Worm (Caenorhabditis elegans): ENCODE data around the gene C49C8.5.

Gene C49C8.5

ce11 chrIV:8668635-8669034, 15.2 kb upstream of the C49C8.5 start, which contains the start of gene cdh-5:
Gene cdh-5, plus strand, starts transcription at chrIV:8668935.
- TF ChIP-seq T22C8.4 (GFP tag; IDR thresholded peaks at IDR 0.05), result no peak
- no peak for TF ChIP-seq flt-1 (GFP tag; IDR thresholded peaks at IDR 0.05)
- TF ChIP-seq ztf-29 (GFP tag; IDR thresholded peaks at IDR 0.05), result no peak
- TF ChIP-seq klf-2 (GFP tag; conservative IDR thresholded peaks at IDR 0.05), result no peak
- TF ChIP-seq med-1 (GFP tag; optimal IDR thresholded peaks at IDR 0.05; ENCODE audit: insufficient read depth), result no peak
- TF ChIP-seq ref-1 (GFP tag; conservative IDR thresholded peaks at IDR 0.05), result no peak
- TF ChIP-seq tab-1 (GFP tag; IDR thresholded peaks at IDR 0.05), result no peak
- no peak for TF ChIP-seq ztf-23 (GFP tag; IDR thresholded peaks at IDR 0.05)
- TF ChIP-seq cog-1 (tag; optimal IDR thresholded peaks at IDR 0.05), result no peak

DNA sequence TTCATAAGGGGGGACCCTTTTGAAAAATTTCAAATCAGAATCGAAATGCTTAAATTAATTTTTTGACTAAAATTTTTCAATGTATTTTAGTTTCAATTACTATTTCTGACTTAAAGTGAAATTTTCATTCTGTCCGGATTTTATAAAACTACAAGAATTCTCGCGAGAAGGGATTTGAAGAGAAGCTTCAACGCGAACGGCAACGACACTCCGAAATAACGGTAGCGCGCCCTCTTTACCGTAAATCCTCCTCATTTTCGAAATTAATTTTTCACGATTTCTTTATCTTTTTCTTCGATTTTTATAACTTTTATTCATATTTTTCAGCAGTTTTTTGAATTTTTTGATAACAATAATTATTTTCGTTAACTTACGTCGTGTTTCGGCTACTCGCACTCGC, 12.3 kb upstream of the C49C8.5 start:
- TF ChIP-seq klf-2 (GFP tag; conservative IDR thresholded peaks at IDR 0.05) (no peak), flt-1 (GFP tag; IDR thresholded peaks at IDR 0.05) (no peak), ref-1 (GFP tag; conservative IDR thresholded peaks at IDR 0.05) (no peak), med-1 (GFP tag; optimal IDR thresholded peaks at IDR 0.05; ENCODE audit: insufficient read depth) (no peak), ztf-29 (GFP tag; IDR thresholded peaks at IDR 0.05) (no peak), tab-1 (GFP tag; IDR thresholded peaks at IDR 0.05) (no peak), T22C8.4 (GFP tag; IDR thresholded peaks at IDR 0.05) (no peak), cog-1 (tag; optimal IDR thresholded peaks at IDR 0.05) (no peak), ztf-23 (GFP tag; IDR thresholded peaks at IDR 0.05) (no peak)

- no peak for TF ChIP-seq ztf-23 (GFP tag; IDR thresholded peaks at IDR 0.05)
- TF ChIP-seq flt-1 (GFP tag; IDR thresholded peaks at IDR 0.05), result no peak
- no peak for TF ChIP-seq ref-1 (GFP tag; conservative IDR thresholded peaks at IDR 0.05)
- no peak for TF ChIP-seq med-1 (GFP tag; optimal IDR thresholded peaks at IDR 0.05; ENCODE audit: insufficient read depth)
- no peak for TF ChIP-seq ztf-29 (GFP tag; IDR thresholded peaks at IDR 0.05)
- no peak for TF ChIP-seq T22C8.4 (GFP tag; IDR thresholded peaks at IDR 0.05)
- no peak for TF ChIP-seq klf-2 (GFP tag; conservative IDR thresholded peaks at IDR 0.05)
- TF ChIP-seq tab-1 (GFP tag; IDR thresholded peaks at IDR 0.05), result no peak
- TF ChIP-seq cog-1 (tag; optimal IDR thresholded peaks at IDR 0.05), result no peak
Measured at ce11 chrIV:8658122-8658521, 4.7 kb upstream of the C49C8.5 start, which contains the start of gene C49C8.6. Gene C49C8.6, minus strand, starts transcription at chrIV:8658222.

DNA sequence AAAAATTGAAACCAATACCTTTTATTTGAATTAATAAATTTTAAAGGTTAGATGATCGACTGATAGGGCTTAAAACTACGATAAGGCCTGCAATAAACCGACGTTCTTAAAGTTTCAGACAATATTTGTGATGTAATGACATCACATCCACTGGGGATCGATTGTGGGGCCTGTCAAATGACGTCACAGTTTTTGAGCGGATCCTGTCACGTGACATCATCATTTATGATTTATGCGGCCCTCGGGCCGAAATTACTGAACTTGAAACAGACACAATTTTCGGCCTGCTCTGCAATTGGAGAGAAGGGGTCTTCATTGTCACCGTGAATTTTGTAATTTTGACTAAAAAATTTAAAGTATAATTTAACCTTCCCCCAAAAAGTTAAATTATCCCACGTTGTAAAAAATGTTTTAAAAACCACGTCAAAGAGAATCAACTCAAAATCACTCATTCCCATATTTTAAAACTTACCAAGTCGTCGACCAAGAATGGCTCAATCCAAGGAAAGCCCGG, 708 bp upstream of the C49C8.5 start, which contains the start of gene C49C8.1:
C49C8.1 (plus strand) TSS at position 464 of the 514 bp plus-strand sequence.
- TF ChIP-seq klf-2 (GFP tag; conservative IDR thresholded peaks at IDR 0.05) (no peak), med-1 (GFP tag; optimal IDR thresholded peaks at IDR 0.05; ENCODE audit: insufficient read depth) (no peak), ref-1 (GFP tag; conservative IDR thresholded peaks at IDR 0.05) (no peak)

- TF ChIP-seq klf-2 (GFP tag; conservative IDR thresholded peaks at IDR 0.05) (no peak), flt-1 (GFP tag; IDR thresholded peaks at IDR 0.05) (no peak), ref-1 (GFP tag; conservative IDR thresholded peaks at IDR 0.05) (no peak), ztf-23 (GFP tag; IDR thresholded peaks at IDR 0.05) (no peak), tab-1 (GFP tag; IDR thresholded peaks at IDR 0.05) (no peak), ztf-29 (GFP tag; IDR thresholded peaks at IDR 0.05) (no peak), med-1 (GFP tag; optimal IDR thresholded peaks at IDR 0.05; ENCODE audit: insufficient read depth) (no peak), T22C8.4 (GFP tag; IDR thresholded peaks at IDR 0.05) (no peak), cog-1 (tag; optimal IDR thresholded peaks at IDR 0.05) (no peak)
Measured at ce11 chrIV:8651835-8652234, 1.6 kb downstream of the C49C8.5 start, which contains the start of gene C49C8.8. Gene C49C8.8, plus strand, starts transcription at chrIV:8652135.

DNA sequence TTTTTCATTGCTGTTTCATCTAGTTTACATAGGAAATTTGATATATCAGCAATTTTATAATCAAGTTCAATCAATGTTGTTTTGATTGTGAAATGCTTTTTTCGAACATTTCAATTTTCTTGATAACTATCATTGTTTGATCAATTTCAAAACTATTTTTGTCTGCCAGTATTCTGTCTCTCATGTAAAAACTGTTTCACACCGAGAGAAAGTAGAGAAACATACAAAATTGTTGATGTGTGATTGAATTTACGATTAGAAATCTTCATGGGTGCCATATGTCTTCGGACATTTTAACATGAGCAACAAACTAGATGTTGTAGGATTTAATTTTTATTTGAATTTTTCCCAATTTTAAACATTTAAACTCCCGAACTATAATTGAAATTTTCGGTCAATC, 2.8 kb downstream of the C49C8.5 start, which contains the start of gene C49C8.2:
C49C8.2 (plus strand) TSS at position 393 of the 400 bp plus-strand sequence.
- TF ChIP-seq ztf-23 (GFP tag; IDR thresholded peaks at IDR 0.05) (no peak), tab-1 (GFP tag; IDR thresholded peaks at IDR 0.05) (no peak), med-1 (GFP tag; optimal IDR thresholded peaks at IDR 0.05; ENCODE audit: insufficient read depth) (no peak)

DNA sequence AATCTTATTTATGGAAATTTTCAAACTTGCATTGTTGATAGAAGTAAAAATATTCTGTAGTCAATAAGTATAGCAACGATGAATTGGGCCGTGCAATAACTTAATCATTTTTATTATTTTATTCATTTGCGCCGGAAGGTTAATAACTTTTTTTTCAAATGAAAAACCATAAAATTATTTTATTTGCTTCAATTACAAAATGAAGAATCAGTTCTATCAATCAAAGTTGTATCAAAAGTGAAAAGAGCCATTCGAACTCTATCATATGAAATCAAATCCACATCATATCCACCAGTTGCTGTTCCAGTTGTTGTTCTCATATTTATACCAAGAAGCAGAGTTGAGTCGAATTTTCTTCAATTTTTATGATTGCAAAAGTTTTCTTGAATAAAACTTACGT, 5.0 kb downstream of the C49C8.5 start, which contains the start of gene cyp-33E1:
cyp-33E1 (minus strand) TSS at position 101 of the 400 bp plus-strand sequence.
- no peak for TF ChIP-seq flt-1 (GFP tag; IDR thresholded peaks at IDR 0.05)

- TF ChIP-seq ztf-29 (GFP tag; IDR thresholded peaks at IDR 0.05), result no peak
- no peak for TF ChIP-seq cog-1 (tag; optimal IDR thresholded peaks at IDR 0.05)
- no peak for TF ChIP-seq ztf-23 (GFP tag; IDR thresholded peaks at IDR 0.05)
- TF ChIP-seq flt-1 (GFP tag; IDR thresholded peaks at IDR 0.05), result no peak
- no peak for TF ChIP-seq klf-2 (GFP tag; conservative IDR thresholded peaks at IDR 0.05)
- no peak for TF ChIP-seq T22C8.4 (GFP tag; IDR thresholded peaks at IDR 0.05)
- no peak for TF ChIP-seq med-1 (GFP tag; optimal IDR thresholded peaks at IDR 0.05; ENCODE audit: insufficient read depth)
- TF ChIP-seq ref-1 (GFP tag; conservative IDR thresholded peaks at IDR 0.05), result no peak
- TF ChIP-seq tab-1 (GFP tag; IDR thresholded peaks at IDR 0.05), result no peak
Measured at ce11 chrIV:8644432-8644831, 9.0 kb downstream of the C49C8.5 start, which contains the start of gene C49C8.3. Gene C49C8.3, plus strand, starts transcription at chrIV:8644732.

DNA sequence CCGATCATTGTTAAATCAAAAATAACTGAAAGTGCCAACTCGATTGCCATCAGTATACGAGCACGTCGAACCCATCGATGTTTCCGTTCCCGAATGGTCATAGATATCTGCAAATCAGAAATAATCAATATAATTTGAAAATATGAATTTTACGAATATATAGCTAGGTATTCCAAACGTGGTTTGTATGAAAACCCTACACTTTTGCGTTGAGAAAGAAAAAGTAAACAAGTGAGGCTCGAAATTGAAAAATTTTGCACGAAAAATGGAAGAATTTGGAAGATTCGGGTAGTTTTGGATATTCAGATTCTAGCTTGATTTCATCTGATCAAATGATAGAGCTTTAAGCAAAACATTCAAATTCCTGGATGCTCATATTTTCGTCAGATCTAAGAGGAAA, 14.7 kb downstream of the C49C8.5 start, which contains the start of gene F42A9.9:
F42A9.9 (minus strand) TSS at position 101 of the 400 bp plus-strand sequence.
- TF ChIP-seq cog-1 (tag; optimal IDR thresholded peaks at IDR 0.05), result no peak

ce11 chrIV:8631033-8631432, 22.4 kb downstream of the C49C8.5 start, which contains the start of gene dgk-4:
Gene dgk-4, plus strand, starts transcription at chrIV:8631333.
- TF ChIP-seq ztf-23 (GFP tag; IDR thresholded peaks at IDR 0.05) (no peak), klf-2 (GFP tag; conservative IDR thresholded peaks at IDR 0.05) (no peak), ref-1 (GFP tag; conservative IDR thresholded peaks at IDR 0.05) (no peak), T22C8.4 (GFP tag; IDR thresholded peaks at IDR 0.05) (no peak), ztf-29 (GFP tag; IDR thresholded peaks at IDR 0.05) (no peak), med-1 (GFP tag; optimal IDR thresholded peaks at IDR 0.05; ENCODE audit: insufficient read depth) (no peak), cog-1 (tag; optimal IDR thresholded peaks at IDR 0.05) (no peak), tab-1 (GFP tag; IDR thresholded peaks at IDR 0.05) (no peak), flt-1 (GFP tag; IDR thresholded peaks at IDR 0.05) (no peak)

Data from whole organism, midembryonic.